Worm (Caenorhabditis elegans): ENCODE data around the gene exp-1.

The exp-1 gene

ce11 chrII:6113187-6113586 is 47.7 kb downstream of the exp-1 start, which contains the start of gene heri-1:
heri-1 (minus strand) TSS chrII:6113194.
- no peak for TF ChIP-seq syd-9 (tag; optimal IDR thresholded peaks at IDR 0.05)
- no peak for TF ChIP-seq ama-1 (optimal IDR thresholded peaks at IDR 0.05)
- TF ChIP-seq sox-4 (tag; optimal IDR thresholded peaks at IDR 0.05), result no peak
- no peak for TF ChIP-seq tbx-2 (tag; optimal IDR thresholded peaks at IDR 0.05)
- TF ChIP-seq ceh-24 (tag; optimal IDR thresholded peaks at IDR 0.05), result no peak
- no peak for TF ChIP-seq hlh-30 (tag; optimal IDR thresholded peaks at IDR 0.05; ENCODE audit: insufficient read depth)

- TF ChIP-seq tbx-2 (tag; optimal IDR thresholded peaks at IDR 0.05), result no peak
- TF ChIP-seq hlh-15 (tag; optimal IDR thresholded peaks at IDR 0.05), result no peak
- no peak for TF ChIP-seq mec-3 (tag; optimal IDR thresholded peaks at IDR 0.05; ENCODE audit: borderline replicate concordance)
- no peak for TF ChIP-seq ttx-3 (tag; optimal IDR thresholded peaks at IDR 0.05)
These were observed 50.9 kb downstream of the exp-1 start for ce11 chrII:6109989-6110388.

- TF ChIP-seq lin-11 (tag; optimal IDR thresholded peaks at IDR 0.05) (no peak), ahr-1 (tag; optimal IDR thresholded peaks at IDR 0.05) (no peak), pha-4 (tag; optimal IDR thresholded peaks at IDR 0.05) (no peak), unc-42 (tag; optimal IDR thresholded peaks at IDR 0.05) (no peak), Y22D7AL.16 (tag; optimal IDR thresholded peaks at IDR 0.05) (no peak)
These were observed 53.1 kb downstream of the exp-1 start for ce11 chrII:6107773-6108172.

Data from whole organism, late embryonic.